Fruit fly (Drosophila melanogaster): ENCODE data around the gene glob2.

DNA sequence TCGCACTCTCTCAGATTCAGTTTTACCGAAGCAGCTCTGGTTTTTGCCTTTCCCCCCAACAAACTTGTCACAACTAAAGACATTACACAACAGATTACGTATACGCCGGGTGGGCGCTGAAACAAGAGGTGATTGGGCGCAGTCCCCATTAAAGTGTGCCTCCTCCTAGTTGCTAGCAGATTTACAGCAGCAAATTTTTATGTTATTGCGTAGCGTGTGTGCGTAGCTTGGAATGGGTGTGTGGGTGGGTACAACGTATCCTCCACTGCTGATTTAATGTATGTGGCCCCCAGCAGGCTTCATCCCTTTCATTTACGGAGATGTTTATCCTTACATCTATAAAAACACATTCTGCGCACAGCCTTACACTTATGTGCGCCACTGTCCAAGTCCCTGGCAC, 39.9 kb downstream of the glob2 start:
- TF ChIP-seq ttk (optimal IDR thresholded peaks at IDR 0.05) (no peak), Myc (optimal IDR thresholded peaks at IDR 0.05) (no peak), insv (optimal IDR thresholded peaks at IDR 0.05) (no peak), psq (optimal IDR thresholded peaks at IDR 0.05) (no peak), h (optimal IDR thresholded peaks at IDR 0.05) (no peak)

All from Kc167 (cell line).